Fruit fly (Drosophila melanogaster): ENCODE measurements around the gene mmm.

DNA sequence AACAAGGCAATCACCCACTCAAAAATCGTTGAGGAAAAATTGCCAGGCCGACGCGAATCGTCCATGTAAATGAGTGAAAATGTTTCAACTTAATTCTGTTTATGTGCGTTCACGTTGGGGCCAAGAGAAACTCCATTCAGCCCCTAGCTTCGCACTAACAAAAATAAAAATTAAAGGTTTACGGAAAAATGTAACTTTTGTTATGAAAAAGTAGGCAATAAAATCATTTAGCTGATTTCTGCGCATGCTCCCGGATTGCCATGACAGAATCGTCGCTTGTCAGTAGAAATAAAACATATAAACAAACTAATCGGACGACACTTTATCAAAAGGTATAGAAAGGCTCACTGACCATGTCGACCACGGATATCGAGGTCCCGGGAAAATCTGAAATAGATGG is at the start of gene mmm:
- no peak for TF ChIP-seq Drgx (GFP tag; IDR thresholded peaks at IDR 0.05)
- no peak for TF ChIP-seq CG18764 (GFP tag; optimal IDR thresholded peaks at IDR 0.05)
- TF ChIP-seq D19B (GFP tag; optimal IDR thresholded peaks at IDR 0.05), result no peak
- no peak for TF ChIP-seq Adf1 (GFP tag; IDR thresholded peaks at IDR 0.05)
- no peak for TF ChIP-seq Sry-δ (GFP tag; optimal IDR thresholded peaks at IDR 0.05)
- no peak for TF ChIP-seq Hand (GFP tag; optimal IDR thresholded peaks at IDR 0.05)

Measured in whole organism, embryonic.